Worm (Caenorhabditis elegans) whole organism, L3 larva: Measurements from ENCODE around the gene elli-1.

Source experiments
- R02D3.7 ChIP-seq: fragments of 150-350 bp; optimal IDR thresholded peaks from 2 replicates; lab custom pipeline; 2014; ENCODE audit warnings: missing biosample characterization, missing genetic modification characterization
- ZK546.5 ChIP-seq: sonication (generic microtip); optimal IDR thresholded peaks from 2 replicates; lab custom pipeline; 2017; ENCODE audit warnings: missing biosample characterization, missing genetic modification characterization
- ama-1 ChIP-seq: fragments of 150-350 bp; optimal IDR thresholded peaks from 2 replicates; lab custom pipeline; 2018
- ceh-16 ChIP-seq: sonication (generic microtip); optimal IDR thresholded peaks from 2 replicates; lab custom pipeline; 2017; ENCODE audit warnings: missing biosample characterization, missing genetic modification characterization
- ceh-28 ChIP-seq: fragments of 150-350 bp; optimal IDR thresholded peaks from 2 replicates; lab custom pipeline; 2014; ENCODE audit warnings: missing biosample characterization, missing genetic modification reagents, missing genetic modification characterization
- ceh-82 ChIP-seq: fragments of 150-350 bp; optimal IDR thresholded peaks from 2 replicates; lab custom pipeline; 2014; ENCODE audit warnings: missing biosample characterization, missing genetic modification characterization
- ceh-9 ChIP-seq: sonication (generic microtip); optimal IDR thresholded peaks from 2 replicates; lab custom pipeline; 2018; ENCODE audit warnings: missing biosample characterization, missing genetic modification characterization
- daf-12 ChIP-seq: fragments of 150-350 bp; optimal IDR thresholded peaks from 2 replicates; lab custom pipeline; 2014; ENCODE audit warnings: missing biosample characterization, missing genetic modification reagents, missing genetic modification characterization
- egl-27 ChIP-seq: sonication (generic microtip); optimal IDR thresholded peaks from 4 replicates; lab custom pipeline; 2017; ENCODE audit warnings: missing biosample characterization, missing genetic modification reagents, missing genetic modification characterization
- egl-5 ChIP-seq: fragments of 150-350 bp; optimal IDR thresholded peaks from 2 replicates; lab custom pipeline; 2017; ENCODE audit warnings: missing biosample characterization, missing genetic modification reagents, missing genetic modification characterization, inconsistent platforms
- elt-1 ChIP-seq: fragments of 150-350 bp; optimal IDR thresholded peaks from 2 replicates; lab custom pipeline; 2014; ENCODE audit warnings: missing biosample characterization, missing genetic modification characterization
- elt-2 ChIP-seq: sonication (generic microtip); optimal IDR thresholded peaks from 2 replicates; lab custom pipeline; 2016; ENCODE audit warnings: missing genetic modification reagents, mild to moderate bottlenecking, missing genetic modification characterization, missing compliant biosample characterization
- elt-3 ChIP-seq, 3 experiments: fragments of 150-350 bp in 1 of 3; sonication (generic microtip) in 2 of 3; optimal IDR thresholded peaks; 2 replicates in 2 of 3; 4 replicates in 1 of 3; lab custom pipeline; 2014 to 2017; ENCODE audit warnings: missing biosample characterization in 3 of 3, missing genetic modification characterization in 3 of 3
- eor-1 ChIP-seq, 2 experiments: fragments of 150-350 bp; optimal IDR thresholded peaks; 2 replicates each; lab custom pipeline; 2014 to 2018; ENCODE audit warnings: missing biosample characterization in 2 of 2, missing genetic modification characterization in 2 of 2
- fkh-10 ChIP-seq: sonication (generic microtip); optimal IDR thresholded peaks from 2 replicates; lab custom pipeline; 2017; ENCODE audit warnings: missing biosample characterization, missing genetic modification reagents, missing genetic modification characterization
- fkh-2 ChIP-seq: fragments of 150-350 bp; optimal IDR thresholded peaks from 2 replicates; lab custom pipeline; 2014; ENCODE audit warnings: missing biosample characterization, missing genetic modification reagents, missing genetic modification characterization
- fos-1 ChIP-seq: fragments of 150-350 bp; optimal IDR thresholded peaks from 2 replicates; lab custom pipeline; 2014; ENCODE audit warnings: missing biosample characterization, missing genetic modification characterization
- hmg-11 ChIP-seq: sonication (generic microtip); optimal IDR thresholded peaks from 2 replicates; lab custom pipeline; 2016; ENCODE audit warnings: missing genetic modification characterization, missing compliant biosample characterization
- jun-1 ChIP-seq: fragments of 150-350 bp; optimal IDR thresholded peaks from 2 replicates; lab custom pipeline; 2014; ENCODE audit warnings: missing biosample characterization, missing genetic modification reagents, missing genetic modification characterization
- lin-15B ChIP-seq: fragments of 150-350 bp; optimal IDR thresholded peaks from 2 replicates; lab custom pipeline; 2014; ENCODE audit warnings: missing biosample characterization, missing genetic modification characterization
- lin-39 ChIP-seq: fragments of 150-350 bp; optimal IDR thresholded peaks from 2 replicates; lab custom pipeline; 2018; ENCODE audit warnings: missing biosample characterization, missing genetic modification reagents, missing genetic modification characterization
- lsy-12 ChIP-seq: sonication (generic microtip); optimal IDR thresholded peaks from 2 replicates; lab custom pipeline; 2016; ENCODE audit warnings: mild to moderate bottlenecking, missing genetic modification characterization, missing compliant biosample characterization
- mdl-1 ChIP-seq: fragments of 150-350 bp; optimal IDR thresholded peaks from 2 replicates; lab custom pipeline; 2014; ENCODE audit warnings: missing biosample characterization, missing genetic modification characterization
- mml-1 ChIP-seq: fragments of 150-350 bp; sonication (generic microtip); optimal IDR thresholded peaks from 3 replicates; lab custom pipeline; 2014; ENCODE audit warnings: missing biosample characterization, missing genetic modification characterization
- nfya-1 ChIP-seq: sonication (generic microtip); optimal IDR thresholded peaks from 2 replicates; lab custom pipeline; 2017; ENCODE audit warnings: missing genetic modification characterization, mild to moderate bottlenecking, missing compliant biosample characterization, antibody characterized with exemption, moderate library complexity; ENCODE audit not compliant: insufficient read depth
- nhr-11 ChIP-seq: fragments of 150-350 bp; optimal IDR thresholded peaks from 2 replicates; lab custom pipeline; 2014; ENCODE audit warnings: missing biosample characterization, missing genetic modification characterization
- nhr-12 ChIP-seq: fragments of 150-350 bp; optimal IDR thresholded peaks from 2 replicates; lab custom pipeline; 2014; ENCODE audit warnings: missing biosample characterization, missing genetic modification characterization
- nhr-23 ChIP-seq: fragments of 150-350 bp; optimal IDR thresholded peaks from 2 replicates; lab custom pipeline; 2014; ENCODE audit warnings: missing biosample characterization, missing genetic modification reagents, missing genetic modification characterization
- nhr-25 ChIP-seq: sonication (generic microtip); optimal IDR thresholded peaks from 2 replicates; lab custom pipeline; 2017; ENCODE audit warnings: missing biosample characterization, missing genetic modification characterization
- nhr-28 ChIP-seq: fragments of 150-350 bp; optimal IDR thresholded peaks from 2 replicates; lab custom pipeline; 2014; ENCODE audit warnings: missing biosample characterization, missing genetic modification characterization
- nhr-43 ChIP-seq: sonication (generic microtip); optimal IDR thresholded peaks from 2 replicates; lab custom pipeline; 2016; ENCODE audit warnings: mild to moderate bottlenecking, missing genetic modification characterization, missing compliant biosample characterization; ENCODE audit not compliant: poor library complexity, severe bottlenecking
- nhr-67 ChIP-seq: fragments of 150-350 bp; optimal IDR thresholded peaks from 2 replicates; lab custom pipeline; 2014; ENCODE audit warnings: missing biosample characterization, missing genetic modification characterization
- nhr-76 ChIP-seq: fragments of 150-350 bp; sonication (generic microtip); optimal IDR thresholded peaks from 5 replicates; lab custom pipeline; 2014; ENCODE audit warnings: missing biosample characterization, missing genetic modification characterization
- nhr-77 ChIP-seq: fragments of 150-350 bp; optimal IDR thresholded peaks from 2 replicates; lab custom pipeline; 2014; ENCODE audit warnings: missing biosample characterization, missing genetic modification characterization
- pha-4 ChIP-seq: fragments of 150-350 bp; optimal IDR thresholded peaks from 2 replicates; lab custom pipeline; 2014; ENCODE audit warnings: missing biosample characterization, missing genetic modification reagents, missing genetic modification characterization
- pqm-1 ChIP-seq: fragments of 150-350 bp; optimal IDR thresholded peaks from 2 replicates; lab custom pipeline; 2017; ENCODE audit warnings: missing biosample characterization, missing genetic modification characterization, inconsistent platforms
- sea-2 ChIP-seq: fragments of 150-350 bp; sonication (generic microtip); optimal IDR thresholded peaks from 4 replicates; lab custom pipeline; 2014; ENCODE audit warnings: missing biosample characterization, missing genetic modification reagents, missing genetic modification characterization
- skn-1 ChIP-seq: fragments of 150-350 bp; optimal IDR thresholded peaks from 2 replicates; lab custom pipeline; 2014; ENCODE audit warnings: missing biosample characterization, missing genetic modification characterization
- snpc-4 ChIP-seq: fragments of 150-350 bp; optimal IDR thresholded peaks from 2 replicates; lab custom pipeline; 2014; ENCODE audit warnings: missing biosample characterization, missing genetic modification characterization
- tbx-2 ChIP-seq: sonication (generic microtip); optimal IDR thresholded peaks from 2 replicates; lab custom pipeline; 2016; ENCODE audit warnings: mild to moderate bottlenecking, missing genetic modification characterization, missing compliant biosample characterization
- unc-39 ChIP-seq: sonication (generic microtip); optimal IDR thresholded peaks from 4 replicates; lab custom pipeline; 2017; ENCODE audit warnings: missing biosample characterization, missing genetic modification characterization
- unc-62 ChIP-seq: fragments of 150-350 bp; sonication (generic microtip); optimal IDR thresholded peaks from 4 replicates; lab custom pipeline; 2014; ENCODE audit warnings: missing biosample characterization, missing genetic modification reagents, missing genetic modification characterization
- zag-1 ChIP-seq: fragments of 150-350 bp; optimal IDR thresholded peaks from 2 replicates; lab custom pipeline; 2014; ENCODE audit warnings: missing biosample characterization, missing genetic modification characterization
- ztf-11 ChIP-seq: fragments of 150-350 bp; optimal IDR thresholded peaks from 2 replicates; lab custom pipeline; 2014; ENCODE audit warnings: missing biosample characterization, missing genetic modification characterization
- ztf-4 ChIP-seq: fragments of 150-350 bp; optimal IDR thresholded peaks from 2 replicates; lab custom pipeline; 2014; ENCODE audit warnings: missing biosample characterization, missing genetic modification characterization

The elli-1 gene

ce11 chrIV:8754727-8755126 lies at the start of gene elli-1:
elli-1 (minus strand) TSS chrIV:8754827.
- TF ChIP-seq unc-62 (GFP tag; lab: Kevin White, UChicago) (no peak), fos-1 (no peak), nhr-25 (tag; lab: Kevin White, UChicago) (no peak), ama-1 (lab: Kevin White, UChicago) (no peak), mml-1 (no peak)
- TF ChIP-seq, all 47 proteins: peak for 0

ce11 chrIV:8798255-8798654 lies 43.6 kb upstream of the elli-1 start, which contains the start of gene clec-182:
clec-182 (minus strand) TSS chrIV:8798355.
- TF ChIP-seq egl-27 (tag; lab: Kevin White, UChicago) (no peak), ama-1 (lab: Kevin White, UChicago) (no peak)

ce11 chrIV:8796246-8796645 lies 41.6 kb upstream of the elli-1 start:
- TF ChIP-seq hmg-11 (tag; lab: Kevin White, UChicago) (peak; percentile 26), pha-4 (no peak), lin-39 (tag; lab: Kevin White, UChicago) (peak; percentile 64), eor-1 (tag; optimal IDR thresholded peaks at IDR 0.05; lab: Kevin White, UChicago) (no peak), nfya-1 (tag; lab: Kevin White, UChicago) (peak; percentile 66), snpc-4 (tag; lab: Kevin White, UChicago) (peak; percentile 41), nhr-77 (tag; lab: Kevin White, UChicago) (no peak), fkh-10 (GFP tag; lab: Kevin White, UChicago) (peak; percentile 68)

ce11 chrIV:8794895-8795665 lies 40.5 kb upstream of the elli-1 start:
- TF ChIP-seq zag-1 (peak; percentile 29), unc-62 (GFP tag; lab: Kevin White, UChicago) (peak; percentile 80), elt-1 (tag; lab: Kevin White, UChicago) (peak; percentile 65), sea-2 (GFP tag; lab: Kevin White, UChicago) (no peak), ceh-28 (tag; lab: Kevin White, UChicago) (peak; percentile 57), ama-1 (lab: Kevin White, UChicago) (no peak), elt-3 (tag; optimal IDR thresholded peaks at IDR 0.05; lab: Kevin White, UChicago) (peak in 1 of 3 experiments; percentile 11), mdl-1 (tag; lab: Kevin White, UChicago) (peak; percentile 75), nhr-25 (tag; lab: Kevin White, UChicago) (peak; percentile 88), nhr-77 (tag; lab: Kevin White, UChicago) (no peak), nhr-11 (tag; lab: Kevin White, UChicago) (no peak), snpc-4 (tag; lab: Kevin White, UChicago) (peak; percentile 83), nhr-76 (tag; lab: Kevin White, UChicago) (no peak), nfya-1 (tag; lab: Kevin White, UChicago) (peak; percentile 81), tbx-2 (tag; lab: Kevin White, UChicago) (peak; percentile 71), R02D3.7 (tag; lab: Kevin White, UChicago) (peak; percentile 46), ztf-4 (tag; lab: Kevin White, UChicago) (peak; percentile 67), hmg-11 (tag; lab: Kevin White, UChicago) (peak; percentile 80), daf-12 (tag; lab: Kevin White, UChicago) (peak; percentile 7), fkh-2 (tag; lab: Kevin White, UChicago) (no peak), jun-1 (tag; lab: Kevin White, UChicago) (peak; percentile 77), fkh-10 (GFP tag; lab: Kevin White, UChicago) (peak; percentile 90), nhr-12 (tag; lab: Kevin White, UChicago) (no peak), skn-1 (tag; lab: Kevin White, UChicago) (peak; percentile 12), nhr-43 (peak; percentile 62), lin-15B (peak; percentile 17), nhr-67 (tag; lab: Kevin White, UChicago) (no peak), ceh-9 (tag; lab: Kevin White, UChicago) (no peak), pqm-1 (tag; lab: Kevin White, UChicago) (peak; percentile 56), ceh-82 (tag; lab: Kevin White, UChicago) (peak; percentile 49), unc-39 (tag; lab: Kevin White, UChicago) (no peak), eor-1 (tag; optimal IDR thresholded peaks at IDR 0.05; lab: Kevin White, UChicago) (no peak), elt-2 (peak; percentile 97), pha-4 (peak; percentile 68), lsy-12 (tag; lab: Kevin White, UChicago) (peak; percentile 82), ztf-11 (tag; lab: Kevin White, UChicago) (no peak), nhr-23 (tag; lab: Kevin White, UChicago) (peak; percentile 83), ceh-16 (no peak), ZK546.5 (tag; lab: Kevin White, UChicago) (no peak), nhr-28 (tag; lab: Kevin White, UChicago) (no peak), egl-5 (tag; lab: Kevin White, UChicago) (no peak), egl-27 (tag; lab: Kevin White, UChicago) (peak; percentile 53)
